Worm (Caenorhabditis elegans): Measurements from ENCODE around the gene R02D5.9.

ce11 chrV:14501136-14501535 is 9.8 kb downstream of the R02D5.9 start, which contains the start of gene R02D5.24:
- TF ChIP-seq nhr-47 (tag; optimal IDR thresholded peaks at IDR 0.05) (no peak), nhr-12 (tag; optimal IDR thresholded peaks at IDR 0.05) (no peak), C34B4.2 (tag; optimal IDR thresholded peaks at IDR 0.05) (no peak), nhr-84 (tag; optimal IDR thresholded peaks at IDR 0.05) (no peak), fkh-4 (tag; optimal IDR thresholded peaks at IDR 0.05; ENCODE audit: borderline replicate concordance) (no peak), xbp-1 (tag; optimal IDR thresholded peaks at IDR 0.05) (no peak), nhr-76 (tag; optimal IDR thresholded peaks at IDR 0.05) (no peak), Y116A8C.19 (tag; optimal IDR thresholded peaks at IDR 0.05; ENCODE audit: borderline replicate concordance) (no peak), snpc-4 (tag; optimal IDR thresholded peaks at IDR 0.05) (no peak), lsy-2 (tag; optimal IDR thresholded peaks at IDR 0.05) (no peak), nhr-19 (GFP tag; conservative IDR thresholded peaks at IDR 0.05) (no peak), ceh-88 (GFP tag; IDR thresholded peaks at IDR 0.05) (no peak)
